Fruit fly (Drosophila melanogaster): Measurements from ENCODE around the gene MED20.
A peak's percentile ranks its signal among the peaks of the same experiment; 100 is the strongest.

Gene MED20

DNA sequence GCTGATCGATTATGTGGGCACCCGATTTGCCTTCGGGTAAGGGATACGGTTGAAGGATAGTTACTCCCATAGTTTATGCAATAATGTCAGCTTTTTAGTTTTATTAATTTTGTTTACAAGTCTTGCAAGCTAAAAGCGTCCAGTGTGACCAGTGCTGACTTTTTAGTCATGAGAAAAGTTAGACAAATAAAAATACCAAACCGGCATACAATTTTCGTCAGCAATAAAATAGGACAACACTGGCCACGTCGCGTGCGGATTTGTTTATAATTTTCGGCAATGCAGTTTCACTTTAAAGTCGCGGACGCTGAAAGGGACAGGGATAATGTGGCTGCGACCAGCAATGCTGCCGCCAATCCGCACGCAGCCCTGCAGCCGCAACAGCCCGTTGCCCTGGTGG lies at the start of gene MED20, which contains the start of gene Trf (continued):
- TF ChIP-seq CG30431 (GFP tag; optimal IDR thresholded peaks at IDR 0.05) (no peak), CG11093 (GFP tag; IDR thresholded peaks at IDR 0.05) (no peak), Ets97D (GFP tag; optimal IDR thresholded peaks at IDR 0.05) (peak; percentile 7), Side (GFP tag; optimal IDR thresholded peaks at IDR 0.05) (no peak), wdn (GFP tag; IDR thresholded peaks at IDR 0.05) (no peak), Fer2 (tag; optimal IDR thresholded peaks at IDR 0.05) (no peak), B-H2 (GFP tag; optimal IDR thresholded peaks at IDR 0.05) (no peak), ERR (GFP tag; optimal IDR thresholded peaks at IDR 0.05) (no peak), CG14710 (tag; optimal IDR thresholded peaks at IDR 0.05) (peak; percentile 99), CG3838 (GFP tag; optimal IDR thresholded peaks at IDR 0.05) (no peak), stwl (tag; optimal IDR thresholded peaks at IDR 0.05) (peak; percentile 86), CG7372 (GFP tag; IDR thresholded peaks at IDR 0.05) (no peak), Ptx1 (GFP tag; IDR thresholded peaks at IDR 0.05) (no peak), Mes4 (GFP tag; optimal IDR thresholded peaks at IDR 0.05) (no peak), toy (GFP tag; IDR thresholded peaks at IDR 0.05) (no peak), CG9932 (GFP tag; IDR thresholded peaks at IDR 0.05) (no peak), fd3F (GFP tag; optimal IDR thresholded peaks at IDR 0.05) (no peak), Atf3 (GFP tag; optimal IDR thresholded peaks at IDR 0.05) (no peak), pita (GFP tag; optimal IDR thresholded peaks at IDR 0.05) (no peak), gsb-n (tag; optimal IDR thresholded peaks at IDR 0.05) (no peak), CG4617 (GFP tag; optimal IDR thresholded peaks at IDR 0.05; ENCODE audit: borderline replicate concordance) (peak; percentile 49), CG6791 (GFP tag; IDR thresholded peaks at IDR 0.05; ENCODE audit: partially characterized antibody) (peak; percentile 52), CG1792 (GFP tag; optimal IDR thresholded peaks at IDR 0.05) (no peak), CHES-1-like (GFP tag; optimal IDR thresholded peaks at IDR 0.05) (peak; percentile 71), MBD-R2 (GFP tag; IDR thresholded peaks at IDR 0.05) (peak; percentile 94), YL-1 (GFP tag; optimal IDR thresholded peaks at IDR 0.05) (peak; percentile 65), sna (GFP tag; IDR thresholded peaks at IDR 0.05; ENCODE audit: partially characterized antibody) (no peak; the same call in 1 of the 2 replicates), org-1 (GFP tag; optimal IDR thresholded peaks at IDR 0.05) (no peak), CG17385 (GFP tag; optimal IDR thresholded peaks at IDR 0.05) (no peak), CG9797 (GFP tag; optimal IDR thresholded peaks at IDR 0.05) (peak; percentile 73), CG10321 (GFP tag; IDR thresholded peaks at IDR 0.05) (no peak), tx (GFP tag; optimal IDR thresholded peaks at IDR 0.05) (no peak), trem (tag; optimal IDR thresholded peaks at IDR 0.05) (no peak), CG34422 (GFP tag; IDR thresholded peaks at IDR 0.05) (peak; percentile 50; the same call in 1 of the 3 replicates), CG7271 (tag; optimal IDR thresholded peaks at IDR 0.05) (no peak), insv (GFP tag; optimal IDR thresholded peaks at IDR 0.05) (no peak), CG6175 (GFP tag; IDR thresholded peaks at IDR 0.05) (no peak), Pdp1 (GFP tag; optimal IDR thresholded peaks at IDR 0.05) (no peak), Chrac-16 (GFP tag; optimal IDR thresholded peaks at IDR 0.05) (no peak), Optix (GFP tag; IDR thresholded peaks at IDR 0.05) (no peak), HmgZ (tag; optimal IDR thresholded peaks at IDR 0.05) (peak; percentile 47), fd64A (GFP tag; optimal IDR thresholded peaks at IDR 0.05) (no peak), CG34224 (GFP tag; IDR thresholded peaks at IDR 0.05; ENCODE audit: partially characterized antibody) (0 out of 3 replicates have a peak, but pooled peaks have one; percentile 29)

All from whole organism, embryonic.